Worm (Caenorhabditis elegans): ENCODE results near the gene F42A8.1.
A peak's percentile ranks its signal among the peaks of the same experiment; 100 is the strongest.

DNA sequence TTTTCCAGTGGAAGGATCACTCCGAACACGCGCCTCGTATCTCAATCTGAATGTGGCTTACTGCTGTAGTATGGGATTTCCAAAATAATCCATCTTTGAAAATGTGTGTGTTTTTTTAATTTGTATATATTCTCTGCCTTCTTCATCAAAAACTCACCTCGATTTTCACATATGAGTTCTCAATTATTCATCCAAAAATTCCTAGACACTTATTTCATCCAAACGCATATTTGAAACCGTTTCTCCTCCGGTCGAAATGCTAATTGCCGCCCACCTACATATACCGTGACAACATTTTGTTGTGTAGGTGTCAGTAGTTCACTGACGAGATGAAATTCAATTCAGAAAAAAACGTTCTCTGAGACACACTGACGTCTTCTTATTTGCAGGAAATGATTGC is 1.1 kb upstream of the F42A8.1 start:
- TF ChIP-seq dpl-1 (GFP tag; optimal IDR thresholded peaks at IDR 0.05): no peak
- TF ChIP-seq unc-62 (GFP tag; optimal IDR thresholded peaks at IDR 0.05 in 1 of 2): peak in 1 of 2 experiments; percentile 96
- no peak for TF ChIP-seq unc-62 (tag; optimal IDR thresholded peaks at IDR 0.05)
- no peak for TF ChIP-seq lsy-2 (tag; optimal IDR thresholded peaks at IDR 0.05)
- TF ChIP-seq R02D3.7 (tag; optimal IDR thresholded peaks at IDR 0.05): no peak
- no peak for TF ChIP-seq unc-39 (tag; optimal IDR thresholded peaks at IDR 0.05)
- TF ChIP-seq zfp-3 (GFP tag; conservative IDR thresholded peaks at IDR 0.05): no peak
- TF ChIP-seq nhr-41 (GFP tag; IDR thresholded peaks at IDR 0.05): no peak
- no peak for TF ChIP-seq lin-15B (tag; optimal IDR thresholded peaks at IDR 0.05)
- TF ChIP-seq ZK546.5 (tag; optimal IDR thresholded peaks at IDR 0.05): no peak
- TF ChIP-seq fkh-10 (GFP tag; optimal IDR thresholded peaks at IDR 0.05): no peak

All from whole organism, L4 larva.